Worm (Caenorhabditis elegans) whole organism, L3 larva: ENCODE measurements around the gene C28H8.7.

Experiments used
- R02D3.7 ChIP-seq: fragments of 150-350 bp; optimal IDR thresholded peaks from 2 replicates; lab custom pipeline; 2014; ENCODE audit warnings: missing biosample characterization, missing genetic modification characterization
- ZK546.5 ChIP-seq: sonication (generic microtip); optimal IDR thresholded peaks from 2 replicates; lab custom pipeline; 2017; ENCODE audit warnings: missing biosample characterization, missing genetic modification characterization
- aly-2 ChIP-seq: fragments of 150-350 bp; optimal IDR thresholded peaks from 2 replicates; lab custom pipeline; 2014; ENCODE audit warnings: missing biosample characterization, missing genetic modification characterization
- ama-1 ChIP-seq: fragments of 150-350 bp; optimal IDR thresholded peaks from 2 replicates; lab custom pipeline; 2018
- ceh-16 ChIP-seq: sonication (generic microtip); optimal IDR thresholded peaks from 2 replicates; lab custom pipeline; 2017; ENCODE audit warnings: missing biosample characterization, missing genetic modification characterization
- ceh-28 ChIP-seq: fragments of 150-350 bp; optimal IDR thresholded peaks from 2 replicates; lab custom pipeline; 2014; ENCODE audit warnings: missing biosample characterization, missing genetic modification reagents, missing genetic modification characterization
- egl-27 ChIP-seq: sonication (generic microtip); optimal IDR thresholded peaks from 4 replicates; lab custom pipeline; 2017; ENCODE audit warnings: missing biosample characterization, missing genetic modification reagents, missing genetic modification characterization
- egl-5 ChIP-seq: fragments of 150-350 bp; optimal IDR thresholded peaks from 2 replicates; lab custom pipeline; 2017; ENCODE audit warnings: missing biosample characterization, missing genetic modification reagents, missing genetic modification characterization, inconsistent platforms
- elt-1 ChIP-seq: fragments of 150-350 bp; optimal IDR thresholded peaks from 2 replicates; lab custom pipeline; 2014; ENCODE audit warnings: missing biosample characterization, missing genetic modification characterization
- elt-2 ChIP-seq: sonication (generic microtip); optimal IDR thresholded peaks from 2 replicates; lab custom pipeline; 2016; ENCODE audit warnings: missing genetic modification reagents, mild to moderate bottlenecking, missing genetic modification characterization, missing compliant biosample characterization
- elt-3 ChIP-seq, 3 experiments: fragments of 150-350 bp in 1 of 3; sonication (generic microtip) in 2 of 3; optimal IDR thresholded peaks; 2 replicates in 2 of 3; 4 replicates in 1 of 3; lab custom pipeline; 2014 to 2017; ENCODE audit warnings: missing biosample characterization in 3 of 3, missing genetic modification characterization in 3 of 3
- eor-1 ChIP-seq, 2 experiments: fragments of 150-350 bp; optimal IDR thresholded peaks; 2 replicates each; lab custom pipeline; 2014 to 2018; ENCODE audit warnings: missing biosample characterization in 2 of 2, missing genetic modification characterization in 2 of 2
- fkh-10 ChIP-seq: sonication (generic microtip); optimal IDR thresholded peaks from 2 replicates; lab custom pipeline; 2017; ENCODE audit warnings: missing biosample characterization, missing genetic modification reagents, missing genetic modification characterization
- fkh-2 ChIP-seq: fragments of 150-350 bp; optimal IDR thresholded peaks from 2 replicates; lab custom pipeline; 2014; ENCODE audit warnings: missing biosample characterization, missing genetic modification reagents, missing genetic modification characterization
- hmg-11 ChIP-seq: sonication (generic microtip); optimal IDR thresholded peaks from 2 replicates; lab custom pipeline; 2016; ENCODE audit warnings: missing genetic modification characterization, missing compliant biosample characterization
- jun-1 ChIP-seq: fragments of 150-350 bp; optimal IDR thresholded peaks from 2 replicates; lab custom pipeline; 2014; ENCODE audit warnings: missing biosample characterization, missing genetic modification reagents, missing genetic modification characterization
- lin-15B ChIP-seq: fragments of 150-350 bp; optimal IDR thresholded peaks from 2 replicates; lab custom pipeline; 2014; ENCODE audit warnings: missing biosample characterization, missing genetic modification characterization
- lin-39 ChIP-seq: fragments of 150-350 bp; optimal IDR thresholded peaks from 2 replicates; lab custom pipeline; 2018; ENCODE audit warnings: missing biosample characterization, missing genetic modification reagents, missing genetic modification characterization
- lsy-12 ChIP-seq: sonication (generic microtip); optimal IDR thresholded peaks from 2 replicates; lab custom pipeline; 2016; ENCODE audit warnings: mild to moderate bottlenecking, missing genetic modification characterization, missing compliant biosample characterization
- mdl-1 ChIP-seq: fragments of 150-350 bp; optimal IDR thresholded peaks from 2 replicates; lab custom pipeline; 2014; ENCODE audit warnings: missing biosample characterization, missing genetic modification characterization
- mml-1 ChIP-seq: fragments of 150-350 bp; sonication (generic microtip); optimal IDR thresholded peaks from 3 replicates; lab custom pipeline; 2014; ENCODE audit warnings: missing biosample characterization, missing genetic modification characterization
- nfya-1 ChIP-seq: sonication (generic microtip); optimal IDR thresholded peaks from 2 replicates; lab custom pipeline; 2017; ENCODE audit warnings: missing genetic modification characterization, mild to moderate bottlenecking, missing compliant biosample characterization, antibody characterized with exemption, moderate library complexity; ENCODE audit not compliant: insufficient read depth
- nhr-12 ChIP-seq: fragments of 150-350 bp; optimal IDR thresholded peaks from 2 replicates; lab custom pipeline; 2014; ENCODE audit warnings: missing biosample characterization, missing genetic modification characterization
- nhr-23 ChIP-seq: fragments of 150-350 bp; optimal IDR thresholded peaks from 2 replicates; lab custom pipeline; 2014; ENCODE audit warnings: missing biosample characterization, missing genetic modification reagents, missing genetic modification characterization
- nhr-25 ChIP-seq: sonication (generic microtip); optimal IDR thresholded peaks from 2 replicates; lab custom pipeline; 2017; ENCODE audit warnings: missing biosample characterization, missing genetic modification characterization
- nhr-28 ChIP-seq: fragments of 150-350 bp; optimal IDR thresholded peaks from 2 replicates; lab custom pipeline; 2014; ENCODE audit warnings: missing biosample characterization, missing genetic modification characterization
- nhr-43 ChIP-seq: sonication (generic microtip); optimal IDR thresholded peaks from 2 replicates; lab custom pipeline; 2016; ENCODE audit warnings: mild to moderate bottlenecking, missing genetic modification characterization, missing compliant biosample characterization; ENCODE audit not compliant: poor library complexity, severe bottlenecking
- nhr-67 ChIP-seq: fragments of 150-350 bp; optimal IDR thresholded peaks from 2 replicates; lab custom pipeline; 2014; ENCODE audit warnings: missing biosample characterization, missing genetic modification characterization
- nhr-76 ChIP-seq: fragments of 150-350 bp; sonication (generic microtip); optimal IDR thresholded peaks from 5 replicates; lab custom pipeline; 2014; ENCODE audit warnings: missing biosample characterization, missing genetic modification characterization
- nhr-77 ChIP-seq: fragments of 150-350 bp; optimal IDR thresholded peaks from 2 replicates; lab custom pipeline; 2014; ENCODE audit warnings: missing biosample characterization, missing genetic modification characterization
- pha-4 ChIP-seq: fragments of 150-350 bp; optimal IDR thresholded peaks from 2 replicates; lab custom pipeline; 2014; ENCODE audit warnings: missing biosample characterization, missing genetic modification reagents, missing genetic modification characterization
- pqm-1 ChIP-seq: fragments of 150-350 bp; optimal IDR thresholded peaks from 2 replicates; lab custom pipeline; 2017; ENCODE audit warnings: missing biosample characterization, missing genetic modification characterization, inconsistent platforms
- sea-2 ChIP-seq: fragments of 150-350 bp; sonication (generic microtip); optimal IDR thresholded peaks from 4 replicates; lab custom pipeline; 2014; ENCODE audit warnings: missing biosample characterization, missing genetic modification reagents, missing genetic modification characterization
- skn-1 ChIP-seq: fragments of 150-350 bp; optimal IDR thresholded peaks from 2 replicates; lab custom pipeline; 2014; ENCODE audit warnings: missing biosample characterization, missing genetic modification characterization
- snpc-4 ChIP-seq: fragments of 150-350 bp; optimal IDR thresholded peaks from 2 replicates; lab custom pipeline; 2014; ENCODE audit warnings: missing biosample characterization, missing genetic modification characterization
- tbx-2 ChIP-seq: sonication (generic microtip); optimal IDR thresholded peaks from 2 replicates; lab custom pipeline; 2016; ENCODE audit warnings: mild to moderate bottlenecking, missing genetic modification characterization, missing compliant biosample characterization
- unc-39 ChIP-seq: sonication (generic microtip); optimal IDR thresholded peaks from 4 replicates; lab custom pipeline; 2017; ENCODE audit warnings: missing biosample characterization, missing genetic modification characterization

The C28H8.7 gene

DNA sequence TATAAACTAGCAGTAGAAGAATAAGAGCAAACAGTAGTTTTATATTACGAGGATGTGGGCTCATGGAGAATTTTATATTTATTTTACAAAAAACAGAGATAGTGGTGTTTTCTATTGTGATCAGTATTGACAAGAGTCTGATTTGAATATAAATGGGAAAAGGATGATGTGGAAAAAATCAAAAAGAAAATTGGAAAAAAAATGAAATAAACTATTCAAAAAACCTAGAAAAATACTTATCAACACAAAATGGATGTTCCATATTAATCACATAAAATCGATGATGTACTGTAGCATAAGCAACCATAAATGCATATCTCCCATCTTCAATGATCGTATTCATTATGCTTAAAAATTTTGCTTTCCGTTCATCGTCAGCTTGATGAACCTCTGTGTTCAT is at the start of gene C28H8.7:
Gene C28H8.7 (minus strand): TSS at position 101 of the 400 bp plus-strand sequence.
- TF ChIP-seq mml-1 (tag; lab: Kevin White, UChicago) (no peak), nhr-25 (tag; lab: Kevin White, UChicago) (no peak), aly-2 (tag; lab: Kevin White, UChicago) (no peak), skn-1 (no peak), nhr-67 (tag; lab: Kevin White, UChicago) (no peak), fkh-10 (GFP tag; lab: Kevin White, UChicago) (no peak), lin-39 (tag; lab: Kevin White, UChicago) (no peak), jun-1 (no peak), pqm-1 (no peak), unc-39 (tag; lab: Kevin White, UChicago) (no peak), egl-27 (tag; lab: Kevin White, UChicago) (no peak), fkh-2 (tag; lab: Kevin White, UChicago) (no peak), ZK546.5 (tag; lab: Kevin White, UChicago) (no peak), mdl-1 (no peak), egl-5 (tag; lab: Kevin White, UChicago) (no peak), nfya-1 (tag; lab: Kevin White, UChicago) (no peak), nhr-76 (tag; lab: Kevin White, UChicago) (no peak), ceh-16 (tag; lab: Kevin White, UChicago) (no peak), nhr-43 (tag; lab: Kevin White, UChicago) (no peak)

DNA sequence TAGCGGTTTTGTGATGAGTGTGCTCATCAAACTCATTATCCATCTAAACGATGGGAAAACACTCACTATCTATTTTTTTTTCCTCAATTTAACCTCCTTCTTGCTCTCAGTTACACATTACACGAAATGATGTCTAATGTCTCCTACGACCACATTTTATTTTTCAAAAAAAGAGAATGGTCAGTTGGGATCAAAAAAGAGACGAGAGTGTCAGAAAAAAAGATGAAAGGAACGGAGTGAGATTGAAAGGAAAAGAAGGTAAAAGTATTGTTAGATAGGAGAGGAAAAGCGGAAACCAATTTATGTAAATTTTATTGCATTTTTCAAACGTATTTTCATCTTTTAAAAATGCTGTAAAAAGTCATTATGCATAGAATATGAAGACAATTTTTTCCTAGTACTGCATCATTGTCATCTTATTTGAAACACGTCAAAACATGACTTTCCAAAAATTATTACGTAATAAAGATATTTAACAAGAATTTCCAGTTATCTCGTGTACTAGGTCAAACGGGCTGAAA is 47.4 kb upstream of the C28H8.7 start:
- TF ChIP-seq nhr-76 (tag; lab: Kevin White, UChicago): no peak
- TF ChIP-seq fkh-10 (GFP tag; lab: Kevin White, UChicago): peak; percentile 56
- TF ChIP-seq egl-5 (tag; lab: Kevin White, UChicago): peak; percentile 41
- TF ChIP-seq, all 47 proteins: peak for 2

DNA sequence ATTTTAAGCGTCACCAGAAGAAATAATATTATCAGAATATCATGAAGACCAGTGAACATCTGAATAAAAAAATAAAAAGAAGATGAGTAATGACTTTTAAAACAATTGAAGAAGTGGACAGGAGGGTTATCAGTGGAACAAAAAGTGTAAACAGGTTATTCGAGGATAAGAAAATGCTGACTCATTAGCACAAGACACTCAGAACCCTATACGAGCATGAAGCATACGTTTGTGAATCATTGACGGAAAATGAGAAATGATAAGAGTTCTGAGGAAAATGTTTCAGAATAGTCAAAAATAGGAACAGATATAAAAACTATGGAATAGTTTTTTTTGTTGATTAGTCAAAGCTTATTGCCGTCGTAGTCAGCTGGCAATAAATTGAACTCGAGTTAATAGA is 46.1 kb upstream of the C28H8.7 start, which contains the start of gene zmp-1:
Gene zmp-1 (minus strand): TSS at position 101 of the 400 bp plus-strand sequence.
- TF ChIP-seq ceh-16 (tag; lab: Kevin White, UChicago) (no peak), tbx-2 (tag; lab: Kevin White, UChicago) (no peak), fkh-10 (GFP tag; lab: Kevin White, UChicago) (no peak), lsy-12 (tag; lab: Kevin White, UChicago) (no peak), hmg-11 (tag; lab: Kevin White, UChicago) (no peak), sea-2 (GFP tag; lab: Kevin White, UChicago) (no peak), nhr-25 (tag; lab: Kevin White, UChicago) (no peak), aly-2 (tag; lab: Kevin White, UChicago) (no peak), nhr-12 (tag; lab: Kevin White, UChicago) (no peak)

DNA sequence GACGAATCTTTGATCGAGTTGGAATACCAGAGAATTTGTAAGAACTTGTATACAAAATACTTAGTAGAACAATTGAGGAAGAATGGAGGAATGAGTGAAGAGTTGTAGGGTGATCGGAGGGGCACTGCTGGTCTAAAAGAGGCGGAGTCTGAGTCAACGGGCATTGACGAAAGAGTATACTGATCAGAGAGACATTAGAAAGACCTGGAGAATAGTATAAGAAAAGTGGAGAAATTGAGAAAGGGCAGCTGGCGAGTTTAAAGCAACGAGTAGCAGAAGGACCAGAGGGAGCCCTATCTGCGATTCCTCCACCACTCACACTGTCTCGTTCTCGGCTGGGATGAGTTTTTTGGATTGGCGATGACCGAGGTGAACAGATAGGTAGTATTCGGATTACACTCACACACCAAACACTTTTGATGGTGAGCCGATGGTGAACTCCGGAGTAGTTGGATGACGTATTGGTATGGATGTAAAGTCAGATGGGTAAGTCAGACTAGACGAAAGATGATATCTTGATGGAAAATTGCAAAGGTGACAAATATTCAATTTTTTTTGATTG is 44.7 kb upstream of the C28H8.7 start, which contains the start of gene EGAP1.5:
Gene EGAP1.5 (plus strand): TSS at position 289 of the 562 bp plus-strand sequence.
- no peak for TF ChIP-seq nhr-43 (tag; lab: Kevin White, UChicago)
- TF ChIP-seq nfya-1 (tag; lab: Kevin White, UChicago): peak; percentile 20

DNA sequence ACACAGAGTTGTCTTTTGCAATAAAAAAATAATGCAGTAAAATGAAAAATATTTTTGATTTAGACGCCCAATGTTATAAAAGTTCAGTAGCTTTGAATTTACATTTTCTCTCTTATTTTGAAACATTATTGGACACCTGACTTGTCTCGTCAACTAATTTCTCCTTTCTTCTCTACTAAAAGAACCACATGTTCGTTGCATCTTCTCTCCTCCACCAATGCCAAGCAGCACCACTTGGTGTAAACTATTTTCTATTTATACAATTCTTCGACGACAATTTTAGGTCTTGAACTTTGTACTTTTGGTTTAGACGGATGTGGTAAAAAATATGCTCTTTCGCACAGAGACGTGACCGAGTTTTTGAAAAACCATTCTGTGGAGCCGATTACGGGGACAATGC is 43.9 kb upstream of the C28H8.7 start:
- peak; percentile 30 for TF ChIP-seq nfya-1 (tag; lab: Kevin White, UChicago)
- no peak for TF ChIP-seq nhr-25 (tag; lab: Kevin White, UChicago)
- TF ChIP-seq jun-1: no peak
- no peak for TF ChIP-seq nhr-76 (tag; lab: Kevin White, UChicago)
- no peak for TF ChIP-seq ama-1 (lab: Kevin White, UChicago)
- no peak for TF ChIP-seq ceh-28 (tag; lab: Kevin White, UChicago)
- TF ChIP-seq lsy-12 (tag; lab: Kevin White, UChicago): no peak

DNA sequence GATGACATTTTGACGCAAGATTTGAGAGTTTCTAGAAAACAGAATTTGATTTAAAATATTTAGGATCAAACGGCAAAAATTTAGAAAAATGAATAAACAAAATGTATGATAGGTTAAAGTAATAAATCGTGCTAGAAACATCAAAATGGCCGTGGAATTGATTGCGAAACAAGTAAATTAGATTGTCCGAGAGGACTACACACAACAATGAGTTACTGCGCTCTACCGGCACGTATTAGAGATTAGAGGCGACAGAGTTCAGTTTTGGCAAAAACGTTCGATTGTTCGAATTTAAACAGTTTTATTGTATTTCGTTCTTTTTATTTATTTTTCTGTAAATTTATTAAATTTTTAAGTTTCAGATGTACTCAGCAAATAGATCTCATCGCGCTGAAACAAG is 38.9 kb upstream of the C28H8.7 start, which contains the start of the genes dnc-2 and bcl-7:
Gene dnc-2 (minus strand): TSS at position 33 of the 400 bp plus-strand sequence.
Gene bcl-7 (plus strand): TSS at position 363 of the 400 bp plus-strand sequence.
- TF ChIP-seq lin-15B (tag; lab: Kevin White, UChicago): peak; percentile 82
- TF ChIP-seq snpc-4 (tag; lab: Kevin White, UChicago): peak; percentile 22
- TF ChIP-seq ceh-16 (tag; lab: Kevin White, UChicago): no peak
- TF ChIP-seq hmg-11 (tag; lab: Kevin White, UChicago): peak; percentile 62
- peak; percentile 64 for TF ChIP-seq nfya-1 (tag; lab: Kevin White, UChicago)
- peak; percentile 82 for TF ChIP-seq pha-4 (tag; lab: Kevin White, UChicago)
- TF ChIP-seq nhr-28: no peak
- TF ChIP-seq eor-1 (tag; optimal IDR thresholded peaks at IDR 0.05; lab: Kevin White, UChicago): no peak
- peak; percentile 59 for TF ChIP-seq nhr-23 (tag; lab: Kevin White, UChicago)
- TF ChIP-seq tbx-2 (tag; lab: Kevin White, UChicago): no peak
- TF ChIP-seq ama-1 (lab: Kevin White, UChicago): no peak
- TF ChIP-seq ceh-28 (tag; lab: Kevin White, UChicago): no peak
- TF ChIP-seq elt-3 (tag; optimal IDR thresholded peaks at IDR 0.05; lab: Kevin White, UChicago): no peak
- TF ChIP-seq pqm-1: peak; percentile 21
- TF ChIP-seq mml-1 (tag; lab: Kevin White, UChicago): no peak
- TF ChIP-seq elt-2 (tag; lab: Kevin White, UChicago): peak; percentile 16
- TF ChIP-seq nhr-25 (tag; lab: Kevin White, UChicago): peak; percentile 49
- TF ChIP-seq nhr-76 (tag; lab: Kevin White, UChicago): no peak
- no peak for TF ChIP-seq egl-5 (tag; lab: Kevin White, UChicago)
- no peak for TF ChIP-seq sea-2 (GFP tag; lab: Kevin White, UChicago)
- no peak for TF ChIP-seq R02D3.7 (tag; lab: Kevin White, UChicago)
- no peak for TF ChIP-seq nhr-77 (tag; lab: Kevin White, UChicago)
- TF ChIP-seq nhr-12 (tag; lab: Kevin White, UChicago): no peak
- no peak for TF ChIP-seq elt-1
- TF ChIP-seq mdl-1: no peak
